Worm (Caenorhabditis elegans) whole organism, L1 larva: ENCODE measurements around the gene del-9.

ENCODE experiments used
- C04F5.9 ChIP-seq: sonication (generic microtip); optimal IDR thresholded peaks from 2 replicates; lab custom pipeline; 2016; ENCODE audit warnings: missing genetic modification characterization, missing compliant biosample characterization
- C16A3.4 ChIP-seq: fragments of 150-350 bp; optimal IDR thresholded peaks from 2 replicates; lab custom pipeline; 2014; ENCODE audit warnings: missing biosample characterization, missing genetic modification characterization
- Y116A8C.19 ChIP-seq: sonication (generic microtip); optimal IDR thresholded peaks from 2 replicates; lab custom pipeline; 2016; ENCODE audit warnings: missing compliant biosample characterization, missing genetic modification characterization, borderline replicate concordance
- aha-1 ChIP-seq: fragments of 150-350 bp; optimal IDR thresholded peaks from 2 replicates; lab custom pipeline; 2014; ENCODE audit warnings: missing biosample characterization, missing genetic modification characterization
- blmp-1 ChIP-seq: fragments of 150-350 bp; optimal IDR thresholded peaks from 2 replicates; lab custom pipeline; 2014; ENCODE audit warnings: missing biosample characterization, missing genetic modification characterization
- ceh-8 ChIP-seq: fragments of 200-800 bp; sonication (Bioruptor generic); optimal IDR thresholded peaks from 2 replicates; lab custom pipeline; 2018; ENCODE audit warnings: mild to moderate bottlenecking, missing genetic modification characterization, moderate library complexity, missing compliant biosample characterization
- ceh-88 ChIP-seq: fragments of 200-800 bp; sonication (Bioruptor generic); IDR thresholded peaks from 2 replicates; pipeline ENCODE4 v1.3.6; 2022; ENCODE audit warnings: missing genetic modification characterization, missing compliant biosample characterization
- dsc-1 ChIP-seq: sonication (generic microtip); optimal IDR thresholded peaks from 2 replicates; lab custom pipeline; 2016; ENCODE audit warnings: mild to moderate bottlenecking, missing genetic modification characterization, missing compliant biosample characterization
- elt-2 ChIP-seq: sonication (generic microtip); optimal IDR thresholded peaks from 2 replicates; lab custom pipeline; 2016; ENCODE audit warnings: missing genetic modification characterization, mild to moderate bottlenecking, inconsistent platforms, missing compliant biosample characterization, missing genetic modification reagents
- fkh-10 ChIP-seq: sonication (generic microtip); optimal IDR thresholded peaks from 2 replicates; lab custom pipeline; 2017; ENCODE audit warnings: missing biosample characterization, missing genetic modification reagents, missing genetic modification characterization
- grh-1 ChIP-seq: fragments of 200-800 bp; sonication (Bioruptor generic); IDR thresholded peaks from 2 replicates; pipeline ENCODE4 v1.3.6; 2022; ENCODE audit warnings: missing genetic modification reagents, missing genetic modification characterization, missing compliant biosample characterization
- irx-1 ChIP-seq: sonication (generic microtip); optimal IDR thresholded peaks from 2 replicates; lab custom pipeline; 2016; ENCODE audit warnings: missing genetic modification characterization, missing compliant biosample characterization
- lin-14 ChIP-seq: fragments of 200-800 bp; sonication (Bioruptor generic); optimal IDR thresholded peaks from 2 replicates; lab custom pipeline; 2018; ENCODE audit warnings: mild to moderate bottlenecking, missing genetic modification characterization, moderate library complexity, missing compliant biosample characterization
- lin-35 ChIP-seq, 2 experiments: fragments of 150-350 bp; optimal IDR thresholded peaks; 2 replicates each; lab custom pipeline; 2014; ENCODE audit warnings: missing biosample characterization in 2 of 2, missing genetic modification characterization in 2 of 2, missing genetic modification reagents in 2 of 2
- lin-39 ChIP-seq: fragments of 150-350 bp; optimal IDR thresholded peaks from 2 replicates; lab custom pipeline; 2014; ENCODE audit warnings: missing biosample characterization, missing genetic modification reagents, missing genetic modification characterization
- mdl-1 ChIP-seq, 2 experiments: fragments of 150-350 bp; optimal IDR thresholded peaks; 2 replicates each; lab custom pipeline; 2014 to 2017; ENCODE audit warnings: missing biosample characterization in 2 of 2, missing genetic modification characterization in 2 of 2, inconsistent platforms in 1 of 2
- mep-1 ChIP-seq: fragments of 150-350 bp; optimal IDR thresholded peaks from 2 replicates; lab custom pipeline; 2014; ENCODE audit warnings: missing biosample characterization, missing genetic modification characterization
- nhr-19 ChIP-seq: fragments of 200-800 bp; sonication (Bioruptor generic); conservative IDR thresholded peaks from 2 replicates; pipeline ENCODE4 v1.3.6; 2022; ENCODE audit warnings: missing genetic modification characterization, missing compliant biosample characterization
- nhr-20 ChIP-seq: sonication (generic microtip); optimal IDR thresholded peaks from 2 replicates; lab custom pipeline; 2016; ENCODE audit warnings: mild to moderate bottlenecking, missing genetic modification characterization, missing compliant biosample characterization
- nhr-71 ChIP-seq: sonication (generic microtip); optimal IDR thresholded peaks from 2 replicates; lab custom pipeline; 2016; ENCODE audit warnings: mild to moderate bottlenecking, missing genetic modification characterization, moderate library complexity, missing compliant biosample characterization
- pag-3 ChIP-seq: sonication (generic microtip); optimal IDR thresholded peaks from 2 replicates; lab custom pipeline; 2017; ENCODE audit warnings: missing genetic modification characterization, mild to moderate bottlenecking, missing compliant biosample characterization, antibody characterized with exemption, borderline replicate concordance; ENCODE audit not compliant: insufficient read depth
- rnt-1 ChIP-seq: sonication (generic microtip); optimal IDR thresholded peaks from 2 replicates; lab custom pipeline; 2016; ENCODE audit warnings: mild to moderate bottlenecking, missing genetic modification characterization, moderate library complexity, missing compliant biosample characterization
- snpc-4 ChIP-seq: fragments of 150-350 bp; optimal IDR thresholded peaks from 2 replicates; lab custom pipeline; 2014; ENCODE audit warnings: missing biosample characterization, missing genetic modification characterization
- sptf-1 ChIP-seq: fragments of 150-350 bp; optimal IDR thresholded peaks from 2 replicates; lab custom pipeline; 2014; ENCODE audit warnings: missing biosample characterization, missing genetic modification characterization
- sup-37 ChIP-seq: fragments of 200-800 bp; sonication (Bioruptor generic); optimal IDR thresholded peaks from 2 replicates; lab custom pipeline; 2018; ENCODE audit warnings: mild to moderate bottlenecking, missing genetic modification characterization, missing compliant biosample characterization
- unc-130 ChIP-seq: fragments of 150-350 bp; optimal IDR thresholded peaks from 2 replicates; lab custom pipeline; 2017; ENCODE audit warnings: missing biosample characterization, missing genetic modification characterization, inconsistent platforms
- unc-62 ChIP-seq: fragments of 150-350 bp; optimal IDR thresholded peaks from 2 replicates; lab custom pipeline; 2014; ENCODE audit warnings: missing biosample characterization, missing genetic modification reagents, missing genetic modification characterization
- unc-98 ChIP-seq: fragments of 200-800 bp; sonication (Bioruptor generic); IDR thresholded peaks from 2 replicates; pipeline ENCODE4 v1.3.6; 2022; ENCODE audit warnings: missing genetic modification characterization, missing compliant biosample characterization
- vab-15 ChIP-seq: sonication (generic microtip); optimal IDR thresholded peaks from 2 replicates; lab custom pipeline; 2017; ENCODE audit warnings: missing genotype, mild to moderate bottlenecking, missing genetic modification characterization, missing compliant biosample characterization
- xbp-1 ChIP-seq: sonication (generic microtip); optimal IDR thresholded peaks from 2 replicates; lab custom pipeline; 2016; ENCODE audit warnings: missing genetic modification characterization, missing compliant biosample characterization
- zag-1 ChIP-seq: fragments of 150-350 bp; optimal IDR thresholded peaks from 2 replicates; lab custom pipeline; 2014; ENCODE audit warnings: missing biosample characterization, missing genetic modification characterization
- ztf-11 ChIP-seq, 2 experiments: sonication (generic microtip); optimal IDR thresholded peaks; 2 replicates each; lab custom pipeline; 2016 to 2017; ENCODE audit warnings: missing genetic modification characterization in 2 of 2, missing biosample characterization in 1 of 2, missing compliant biosample characterization in 1 of 2

The del-9 gene

DNA sequence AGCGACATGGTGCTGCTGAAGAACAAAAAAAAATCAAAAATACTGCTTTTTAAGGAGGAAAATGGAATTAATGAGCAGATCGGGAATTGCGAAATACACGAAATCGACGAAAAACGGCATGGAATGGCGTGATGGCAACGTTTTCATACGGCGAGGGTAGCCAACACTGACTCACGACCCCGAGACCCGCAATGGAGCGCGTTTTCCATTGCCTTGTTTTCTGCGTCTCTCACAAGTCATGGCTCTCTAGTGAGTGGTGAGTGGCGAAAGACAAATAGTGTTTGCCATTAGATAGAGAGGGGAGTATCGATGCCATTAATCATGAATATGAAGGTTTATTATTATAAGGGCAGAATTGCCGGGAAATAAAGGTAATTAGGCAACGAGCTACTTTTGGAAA is 11.4 kb downstream of the del-9 start, which contains the start of gene C18B2.4 (continued):
- TF ChIP-seq blmp-1 (tag; lab: Kevin White, UChicago) (peak; percentile 42), mep-1 (tag; lab: Kevin White, UChicago) (peak; percentile 69), Y116A8C.19 (tag; lab: Kevin White, UChicago) (no peak), ceh-88 (no peak), mdl-1 (tag; optimal IDR thresholded peaks at IDR 0.05; lab: Kevin White, UChicago) (peak in 1 of 2 experiments; percentile 75)
- TF ChIP-seq, all 84 proteins: peak for 38

DNA sequence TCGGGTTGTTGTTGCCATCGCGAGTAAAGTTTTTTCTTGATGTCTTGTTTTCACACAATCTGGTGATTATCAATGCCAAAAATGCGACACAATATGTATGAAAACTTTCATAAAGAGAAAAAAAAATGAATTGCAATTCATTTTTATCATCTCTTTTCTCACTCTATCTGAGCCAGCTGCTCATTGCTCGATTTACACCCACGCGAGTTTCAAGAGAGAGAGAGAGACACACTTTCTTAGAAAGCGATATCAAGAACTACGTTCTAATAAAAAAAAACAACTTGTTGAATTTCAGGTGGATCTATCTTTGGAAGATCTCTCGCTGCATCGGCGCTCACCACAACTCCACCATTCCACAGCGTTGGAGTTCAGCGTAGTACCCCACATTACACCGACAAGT is 14.5 kb downstream of the del-9 start:
- no peak for TF ChIP-seq mdl-1 (tag; optimal IDR thresholded peaks at IDR 0.05; lab: Kevin White, UChicago)
- peak; percentile 55 for TF ChIP-seq lin-14 (GFP tag; lab: Kevin White, UChicago)
- TF ChIP-seq unc-98 (GFP tag; lab: Robert Waterston, UW) = no peak
- TF ChIP-seq C16A3.4 (tag; lab: Kevin White, UChicago) = no peak
- TF ChIP-seq rnt-1 (tag; lab: Kevin White, UChicago) = peak; percentile 54
- TF ChIP-seq aha-1 (tag; lab: Kevin White, UChicago) = no peak
- TF ChIP-seq C04F5.9 (tag; lab: Kevin White, UChicago) = no peak
- peak; percentile 48 for TF ChIP-seq nhr-71 (tag; lab: Kevin White, UChicago)
- TF ChIP-seq snpc-4 (tag; lab: Kevin White, UChicago) = no peak
- 0 out of 2 replicates have a peak, but pooled peaks have one; percentile 8 for TF ChIP-seq nhr-19 (GFP tag; lab: Robert Waterston, UW)
- no peak for TF ChIP-seq vab-15
- TF ChIP-seq lin-35 (GFP tag; optimal IDR thresholded peaks at IDR 0.05; lab: Kevin White, UChicago) = no peak
- TF ChIP-seq zag-1 (tag; lab: Kevin White, UChicago) = no peak
- TF ChIP-seq ztf-11 (tag; optimal IDR thresholded peaks at IDR 0.05; lab: Kevin White, UChicago) = no peak
- no peak for TF ChIP-seq lin-39 (tag; lab: Kevin White, UChicago)

DNA sequence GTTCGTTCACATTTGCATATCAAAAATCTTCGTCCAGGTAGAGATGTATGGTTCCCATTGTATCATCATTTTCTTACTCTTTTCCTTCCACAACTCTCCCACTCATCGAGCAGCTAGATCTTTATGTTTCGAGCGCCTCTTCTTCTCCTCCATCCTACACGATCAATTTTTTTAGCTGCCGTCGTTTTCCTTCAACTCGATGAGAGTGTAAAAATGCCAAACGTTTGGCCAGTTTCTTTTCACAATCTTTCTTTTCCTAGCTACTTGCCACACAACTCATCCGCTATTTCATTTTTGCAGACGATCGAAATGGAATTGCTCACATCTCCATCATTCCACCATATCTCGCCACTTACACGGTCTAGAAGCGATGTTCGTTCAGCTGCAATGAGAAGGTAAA is 15.6 kb downstream of the del-9 start, which contains the start of gene C18B2.3:
Gene C18B2.3 (plus strand): TSS at position 301 of the 400 bp plus-strand sequence.
- TF ChIP-seq lin-14 (GFP tag; lab: Kevin White, UChicago) (peak; percentile 12), irx-1 (tag; lab: Kevin White, UChicago) (no peak), xbp-1 (no peak), fkh-10 (GFP tag; lab: Kevin White, UChicago) (no peak), C16A3.4 (tag; lab: Kevin White, UChicago) (no peak), sptf-1 (tag; lab: Kevin White, UChicago) (no peak), rnt-1 (tag; lab: Kevin White, UChicago) (peak; percentile 20), dsc-1 (tag; lab: Kevin White, UChicago) (peak; percentile 23), pag-3 (peak; percentile 39), ceh-88 (no peak), unc-98 (GFP tag; lab: Robert Waterston, UW) (no peak), sup-37 (GFP tag; lab: Kevin White, UChicago) (no peak), unc-62 (GFP tag; lab: Kevin White, UChicago) (no peak)

DNA sequence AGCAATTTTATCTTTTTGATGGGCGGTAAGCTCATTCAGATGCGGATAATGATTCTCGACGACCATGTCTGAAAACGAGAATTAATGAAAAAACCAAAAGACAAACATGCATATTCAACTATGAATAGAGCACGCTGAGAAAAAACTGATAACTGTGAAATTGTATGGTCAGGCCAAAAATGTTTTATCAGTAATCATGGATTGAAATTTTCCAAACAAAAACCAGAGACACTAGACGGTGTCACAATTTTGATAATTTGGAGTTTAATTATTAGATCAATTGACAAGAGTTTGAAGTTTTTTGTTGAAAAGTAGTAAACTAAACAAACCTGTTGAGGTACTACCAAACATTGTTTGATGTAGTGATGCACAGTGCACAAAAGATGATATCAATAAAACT is 16.7 kb downstream of the del-9 start, which contains the start of gene cgr-1:
Gene cgr-1 (minus strand): TSS at position 68 of the 400 bp plus-strand sequence.
- TF ChIP-seq elt-2 (peak; percentile 49), rnt-1 (tag; lab: Kevin White, UChicago) (no peak)

DNA sequence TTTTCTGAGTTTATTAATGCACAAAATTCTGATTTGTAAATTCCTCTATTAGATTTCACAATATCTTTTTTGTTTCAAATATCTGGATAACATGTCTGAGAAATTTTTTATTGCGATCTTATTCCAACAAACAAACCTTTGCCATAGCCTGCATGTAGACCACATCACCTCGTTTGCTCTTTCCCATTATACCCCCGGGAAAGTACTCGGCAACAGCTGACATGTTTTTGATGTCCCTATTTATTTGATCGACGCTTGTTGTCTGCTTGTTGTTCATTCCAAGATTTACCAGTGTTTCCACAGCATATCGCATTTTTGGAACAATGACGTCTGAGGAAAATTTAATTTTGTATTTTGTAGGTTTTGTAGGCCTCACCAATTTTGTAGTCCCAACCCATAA is 17.3 kb downstream of the del-9 start:
- TF ChIP-seq ceh-8 (GFP tag; lab: Kevin White, UChicago) = no peak
- TF ChIP-seq rnt-1 (tag; lab: Kevin White, UChicago) = peak; percentile 58
- TF ChIP-seq grh-1 (GFP tag; lab: Robert Waterston, UW) = no peak
- TF ChIP-seq lin-14 (GFP tag; lab: Kevin White, UChicago) = peak; percentile 30
- no peak for TF ChIP-seq nhr-20 (tag; lab: Kevin White, UChicago)
- TF ChIP-seq unc-130 (tag; lab: Kevin White, UChicago) = peak; percentile 30
- TF ChIP-seq dsc-1 (tag; lab: Kevin White, UChicago) = no peak
- TF ChIP-seq, all 84 proteins: peak for 3
